Worm (Caenorhabditis elegans): Measurements from ENCODE around the gene mrps-9.

The mrps-9 gene

ce11 chrIII:8278801-8279200, 12.9 kb downstream of the mrps-9 start, which contains the start of gene mig-10:
TSS of gene mig-10 (plus strand) at chrIII:8279101.
- TF ChIP-seq T22C8.4 (GFP tag; IDR thresholded peaks at IDR 0.05) (no peak), ztf-29 (GFP tag; IDR thresholded peaks at IDR 0.05) (no peak), med-1 (GFP tag; optimal IDR thresholded peaks at IDR 0.05; ENCODE audit: insufficient read depth) (no peak), tab-1 (GFP tag; IDR thresholded peaks at IDR 0.05) (no peak), ztf-23 (GFP tag; IDR thresholded peaks at IDR 0.05) (no peak), flt-1 (GFP tag; IDR thresholded peaks at IDR 0.05) (no peak), ref-1 (GFP tag; conservative IDR thresholded peaks at IDR 0.05) (no peak), cog-1 (tag; optimal IDR thresholded peaks at IDR 0.05) (no peak), klf-2 (GFP tag; conservative IDR thresholded peaks at IDR 0.05) (no peak)

ce11 chrIII:8279567-8279966, 13.7 kb downstream of the mrps-9 start:
- TF ChIP-seq ztf-29 (GFP tag; IDR thresholded peaks at IDR 0.05) (no peak), flt-1 (GFP tag; IDR thresholded peaks at IDR 0.05) (no peak), med-1 (GFP tag; optimal IDR thresholded peaks at IDR 0.05; ENCODE audit: insufficient read depth) (no peak), tab-1 (GFP tag; IDR thresholded peaks at IDR 0.05) (no peak), ref-1 (GFP tag; conservative IDR thresholded peaks at IDR 0.05) (no peak), T22C8.4 (GFP tag; IDR thresholded peaks at IDR 0.05) (no peak), klf-2 (GFP tag; conservative IDR thresholded peaks at IDR 0.05) (no peak), ztf-23 (GFP tag; IDR thresholded peaks at IDR 0.05) (no peak), cog-1 (tag; optimal IDR thresholded peaks at IDR 0.05) (no peak)

ce11 chrIII:8280352-8280751, 14.5 kb downstream of the mrps-9 start:
- TF ChIP-seq med-1 (GFP tag; optimal IDR thresholded peaks at IDR 0.05; ENCODE audit: insufficient read depth) (no peak), T22C8.4 (GFP tag; IDR thresholded peaks at IDR 0.05) (no peak), tab-1 (GFP tag; IDR thresholded peaks at IDR 0.05) (no peak), ref-1 (GFP tag; conservative IDR thresholded peaks at IDR 0.05) (no peak), klf-2 (GFP tag; conservative IDR thresholded peaks at IDR 0.05) (no peak), ztf-29 (GFP tag; IDR thresholded peaks at IDR 0.05) (no peak), ztf-23 (GFP tag; IDR thresholded peaks at IDR 0.05) (no peak), cog-1 (tag; optimal IDR thresholded peaks at IDR 0.05) (no peak), flt-1 (GFP tag; IDR thresholded peaks at IDR 0.05) (no peak)

- TF ChIP-seq med-1 (GFP tag; optimal IDR thresholded peaks at IDR 0.05; ENCODE audit: insufficient read depth) (no peak), flt-1 (GFP tag; IDR thresholded peaks at IDR 0.05) (no peak), T22C8.4 (GFP tag; IDR thresholded peaks at IDR 0.05) (no peak), ztf-23 (GFP tag; IDR thresholded peaks at IDR 0.05) (no peak), cog-1 (tag; optimal IDR thresholded peaks at IDR 0.05) (no peak)
These were observed 15.4 kb downstream of the mrps-9 start for ce11 chrIII:8281310-8281709.

ce11 chrIII:8283525-8283924, 17.7 kb downstream of the mrps-9 start:
- TF ChIP-seq ref-1 (GFP tag; conservative IDR thresholded peaks at IDR 0.05), result no peak
- TF ChIP-seq tab-1 (GFP tag; IDR thresholded peaks at IDR 0.05), result no peak
- no peak for TF ChIP-seq med-1 (GFP tag; optimal IDR thresholded peaks at IDR 0.05; ENCODE audit: insufficient read depth)
- TF ChIP-seq klf-2 (GFP tag; conservative IDR thresholded peaks at IDR 0.05), result no peak
- no peak for TF ChIP-seq ztf-23 (GFP tag; IDR thresholded peaks at IDR 0.05)
- no peak for TF ChIP-seq cog-1 (tag; optimal IDR thresholded peaks at IDR 0.05)
- TF ChIP-seq flt-1 (GFP tag; IDR thresholded peaks at IDR 0.05), result no peak
- no peak for TF ChIP-seq ztf-29 (GFP tag; IDR thresholded peaks at IDR 0.05)
- TF ChIP-seq T22C8.4 (GFP tag; IDR thresholded peaks at IDR 0.05), result no peak

ce11 chrIII:8286003-8286402, 20.1 kb downstream of the mrps-9 start:
- TF ChIP-seq T22C8.4 (GFP tag; IDR thresholded peaks at IDR 0.05) (no peak), klf-2 (GFP tag; conservative IDR thresholded peaks at IDR 0.05) (no peak), flt-1 (GFP tag; IDR thresholded peaks at IDR 0.05) (no peak), tab-1 (GFP tag; IDR thresholded peaks at IDR 0.05) (no peak), ref-1 (GFP tag; conservative IDR thresholded peaks at IDR 0.05) (no peak), ztf-29 (GFP tag; IDR thresholded peaks at IDR 0.05) (no peak), ztf-23 (GFP tag; IDR thresholded peaks at IDR 0.05) (no peak), cog-1 (tag; optimal IDR thresholded peaks at IDR 0.05) (no peak), med-1 (GFP tag; optimal IDR thresholded peaks at IDR 0.05; ENCODE audit: insufficient read depth) (no peak)

- TF ChIP-seq flt-1 (GFP tag; IDR thresholded peaks at IDR 0.05) (no peak), cog-1 (tag; optimal IDR thresholded peaks at IDR 0.05) (no peak), med-1 (GFP tag; optimal IDR thresholded peaks at IDR 0.05; ENCODE audit: insufficient read depth) (no peak), ztf-23 (GFP tag; IDR thresholded peaks at IDR 0.05) (no peak), T22C8.4 (GFP tag; IDR thresholded peaks at IDR 0.05) (no peak), ztf-29 (GFP tag; IDR thresholded peaks at IDR 0.05) (no peak), tab-1 (GFP tag; IDR thresholded peaks at IDR 0.05) (no peak), ref-1 (GFP tag; conservative IDR thresholded peaks at IDR 0.05) (no peak), klf-2 (GFP tag; conservative IDR thresholded peaks at IDR 0.05) (no peak)
These were observed 21.0 kb downstream of the mrps-9 start for ce11 chrIII:8286824-8287223.

- TF ChIP-seq klf-2 (GFP tag; conservative IDR thresholded peaks at IDR 0.05) (no peak), T22C8.4 (GFP tag; IDR thresholded peaks at IDR 0.05) (no peak), ztf-23 (GFP tag; IDR thresholded peaks at IDR 0.05) (0 out of 2 replicates have a peak, but pooled peaks have one; percentile 16), tab-1 (GFP tag; IDR thresholded peaks at IDR 0.05) (no peak), med-1 (GFP tag; optimal IDR thresholded peaks at IDR 0.05; ENCODE audit: insufficient read depth) (no peak), flt-1 (GFP tag; IDR thresholded peaks at IDR 0.05) (peak; percentile 52; the same call in 1 of the 2 replicates)
These were observed 21.7 kb downstream of the mrps-9 start for ce11 chrIII:8287519-8287918.

- TF ChIP-seq ref-1 (GFP tag; conservative IDR thresholded peaks at IDR 0.05) (no peak), cog-1 (tag; optimal IDR thresholded peaks at IDR 0.05) (no peak), tab-1 (GFP tag; IDR thresholded peaks at IDR 0.05) (no peak), med-1 (GFP tag; optimal IDR thresholded peaks at IDR 0.05; ENCODE audit: insufficient read depth) (no peak), ztf-29 (GFP tag; IDR thresholded peaks at IDR 0.05) (no peak), ztf-23 (GFP tag; IDR thresholded peaks at IDR 0.05) (no peak), klf-2 (GFP tag; conservative IDR thresholded peaks at IDR 0.05) (no peak), T22C8.4 (GFP tag; IDR thresholded peaks at IDR 0.05) (no peak), flt-1 (GFP tag; IDR thresholded peaks at IDR 0.05) (no peak)
These were observed 23.3 kb downstream of the mrps-9 start for ce11 chrIII:8289181-8289580.

All from whole organism, midembryonic.